Worm (Caenorhabditis elegans) whole organism, L1 larva: ENCODE results near the gene C49F5.6.

Experiments used
- aha-1 ChIP-seq: fragments of 150-350 bp; optimal IDR thresholded peaks from 2 replicates; lab custom pipeline; 2014; ENCODE audit warnings: missing biosample characterization, missing genetic modification characterization
- aly-2 ChIP-seq: fragments of 150-350 bp; optimal IDR thresholded peaks from 2 replicates; lab custom pipeline; 2014; ENCODE audit warnings: missing biosample characterization, missing genetic modification characterization
- blmp-1 ChIP-seq: fragments of 150-350 bp; optimal IDR thresholded peaks from 2 replicates; lab custom pipeline; 2014; ENCODE audit warnings: missing biosample characterization, missing genetic modification characterization
- ceh-82 ChIP-seq, 3 experiments: fragments of 150-350 bp in 1 of 3; sonication (generic microtip) in 2 of 3; optimal IDR thresholded peaks; 2 replicates each; lab custom pipeline; 2014 to 2017; ENCODE audit warnings: missing biosample characterization in 3 of 3, missing genetic modification characterization in 3 of 3
- ceh-88 ChIP-seq: fragments of 200-800 bp; sonication (Bioruptor generic); IDR thresholded peaks from 2 replicates; pipeline ENCODE4 v1.3.6; 2022; ENCODE audit warnings: missing genetic modification characterization, missing compliant biosample characterization
- dpl-1 ChIP-seq, 3 experiments: fragments of 150-350 bp in 2 of 3; sonication (generic microtip) in 1 of 3; optimal IDR thresholded peaks; 2 replicates each; lab custom pipeline; 2014 to 2017; ENCODE audit warnings: missing biosample characterization in 3 of 3, missing genetic modification characterization in 3 of 3, missing genetic modification reagents in 3 of 3
- dsc-1 ChIP-seq: sonication (generic microtip); optimal IDR thresholded peaks from 2 replicates; lab custom pipeline; 2016; ENCODE audit warnings: mild to moderate bottlenecking, missing genetic modification characterization, missing compliant biosample characterization
- efl-1 ChIP-seq, 4 experiments: fragments of 150-350 bp; optimal IDR thresholded peaks in 3 of 4; peaks in 1 of 4; 1 replicate in 1 of 4; 2 replicates in 3 of 4; lab custom pipeline; 2014; ENCODE audit warnings: missing biosample characterization in 2 of 4, missing genetic modification characterization in 2 of 4, missing genetic modification reagents in 2 of 4
- egl-13 ChIP-seq: sonication (generic microtip); optimal IDR thresholded peaks from 2 replicates; lab custom pipeline; 2016; ENCODE audit warnings: missing genotype, missing genetic modification reagents, missing genetic modification characterization, missing compliant biosample characterization
- elt-2 ChIP-seq: sonication (generic microtip); optimal IDR thresholded peaks from 2 replicates; lab custom pipeline; 2016; ENCODE audit warnings: missing genetic modification characterization, mild to moderate bottlenecking, inconsistent platforms, missing compliant biosample characterization, missing genetic modification reagents
- elt-3 ChIP-seq, 6 experiments: fragments of 150-350 bp in 1 of 6; sonication (generic microtip); optimal IDR thresholded peaks; 2 replicates each; lab custom pipeline; 2017 to 2018; ENCODE audit warnings: missing biosample characterization in 6 of 6, missing genetic modification characterization in 6 of 6, inconsistent platforms in 1 of 6
- fkh-8 ChIP-seq: sonication (generic microtip); optimal IDR thresholded peaks from 2 replicates; lab custom pipeline; 2016; ENCODE audit warnings: mild to moderate bottlenecking, missing genetic modification characterization, missing compliant biosample characterization
- fos-1 ChIP-seq: fragments of 150-350 bp; optimal IDR thresholded peaks from 2 replicates; lab custom pipeline; 2014; ENCODE audit warnings: missing biosample characterization, missing genetic modification characterization
- hlh-17 ChIP-seq: fragments of 200-800 bp; sonication (Bioruptor generic); optimal IDR thresholded peaks from 2 replicates; lab custom pipeline; 2018; ENCODE audit warnings: missing genetic modification characterization, mild to moderate bottlenecking, missing compliant biosample characterization, moderate library complexity, borderline replicate concordance
- hpl-2 ChIP-seq: fragments of 150-350 bp; optimal IDR thresholded peaks from 2 replicates; lab custom pipeline; 2014; ENCODE audit warnings: missing biosample characterization, missing genetic modification reagents, missing genetic modification characterization
- irx-1 ChIP-seq: sonication (generic microtip); optimal IDR thresholded peaks from 2 replicates; lab custom pipeline; 2016; ENCODE audit warnings: missing genetic modification characterization, missing compliant biosample characterization
- lin-14 ChIP-seq: fragments of 200-800 bp; sonication (Bioruptor generic); optimal IDR thresholded peaks from 2 replicates; lab custom pipeline; 2018; ENCODE audit warnings: mild to moderate bottlenecking, missing genetic modification characterization, moderate library complexity, missing compliant biosample characterization
- mep-1 ChIP-seq: fragments of 150-350 bp; optimal IDR thresholded peaks from 2 replicates; lab custom pipeline; 2014; ENCODE audit warnings: missing biosample characterization, missing genetic modification characterization
- nhr-237 ChIP-seq: fragments of 150-350 bp; optimal IDR thresholded peaks from 2 replicates; lab custom pipeline; 2014; ENCODE audit warnings: missing biosample characterization, missing genetic modification characterization
- nhr-28 ChIP-seq: fragments of 150-350 bp; optimal IDR thresholded peaks from 2 replicates; lab custom pipeline; 2014; ENCODE audit warnings: missing biosample characterization, missing genetic modification characterization
- nhr-47 ChIP-seq: sonication (generic microtip); optimal IDR thresholded peaks from 2 replicates; lab custom pipeline; 2016; ENCODE audit warnings: mild to moderate bottlenecking, missing genetic modification characterization, moderate library complexity, missing compliant biosample characterization
- nhr-71 ChIP-seq: sonication (generic microtip); optimal IDR thresholded peaks from 2 replicates; lab custom pipeline; 2016; ENCODE audit warnings: mild to moderate bottlenecking, missing genetic modification characterization, moderate library complexity, missing compliant biosample characterization
- nhr-85 ChIP-seq: sonication (generic microtip); peaks from one replicate; lab custom pipeline; 2016; ENCODE audit warnings: missing genetic modification characterization, inconsistent platforms, missing compliant biosample characterization
- nhr-90 ChIP-seq: sonication (generic microtip); optimal IDR thresholded peaks from 2 replicates; lab custom pipeline; 2016; ENCODE audit warnings: mild to moderate bottlenecking, missing genetic modification characterization, missing compliant biosample characterization; ENCODE audit not compliant: poor library complexity
- pag-3 ChIP-seq: sonication (generic microtip); optimal IDR thresholded peaks from 2 replicates; lab custom pipeline; 2017; ENCODE audit warnings: missing genetic modification characterization, mild to moderate bottlenecking, missing compliant biosample characterization, antibody characterized with exemption, borderline replicate concordance; ENCODE audit not compliant: insufficient read depth
- pax-3 ChIP-seq: fragments of 200-800 bp; sonication (Bioruptor generic); optimal IDR thresholded peaks from 2 replicates; lab custom pipeline; 2018; ENCODE audit warnings: mild to moderate bottlenecking, missing genetic modification characterization, moderate library complexity, missing compliant biosample characterization
- snu-23 ChIP-seq: sonication (generic microtip); optimal IDR thresholded peaks from 2 replicates; lab custom pipeline; 2016; ENCODE audit warnings: missing genetic modification characterization, missing compliant biosample characterization
- sup-37 ChIP-seq: fragments of 200-800 bp; sonication (Bioruptor generic); optimal IDR thresholded peaks from 2 replicates; lab custom pipeline; 2018; ENCODE audit warnings: mild to moderate bottlenecking, missing genetic modification characterization, missing compliant biosample characterization
- tbx-2 ChIP-seq: sonication (generic microtip); optimal IDR thresholded peaks from 2 replicates; lab custom pipeline; 2016; ENCODE audit warnings: missing genetic modification characterization, missing compliant biosample characterization
- tlp-1 ChIP-seq: fragments of 150-350 bp; optimal IDR thresholded peaks from 2 replicates; lab custom pipeline; 2014; ENCODE audit warnings: missing biosample characterization, missing genetic modification characterization
- unc-130 ChIP-seq: fragments of 150-350 bp; optimal IDR thresholded peaks from 2 replicates; lab custom pipeline; 2017; ENCODE audit warnings: missing biosample characterization, missing genetic modification characterization, inconsistent platforms
- unc-62 ChIP-seq: fragments of 150-350 bp; optimal IDR thresholded peaks from 2 replicates; lab custom pipeline; 2014; ENCODE audit warnings: missing biosample characterization, missing genetic modification reagents, missing genetic modification characterization
- xbp-1 ChIP-seq: sonication (generic microtip); optimal IDR thresholded peaks from 2 replicates; lab custom pipeline; 2016; ENCODE audit warnings: missing genetic modification characterization, missing compliant biosample characterization

C49F5.6 gene

ce11 chrX:11968024-11968598, 20.0 kb upstream of the C49F5.6 start:
- peak in 1 of 6 experiments; percentile 19 for TF ChIP-seq elt-3 (tag; optimal IDR thresholded peaks at IDR 0.05; lab: Kevin White, UChicago)
- peak; percentile 82 for TF ChIP-seq elt-2 (tag; lab: Kevin White, UChicago)
- TF ChIP-seq nhr-85, result peak; percentile 60
- TF ChIP-seq blmp-1, result peak; percentile 12
- peak; percentile 21 for TF ChIP-seq tlp-1 (tag; lab: Kevin White, UChicago)
- TF ChIP-seq unc-62, result no peak
- no peak for TF ChIP-seq tbx-2 (tag; lab: Kevin White, UChicago)
- TF ChIP-seq lin-14, result no peak

- TF ChIP-seq aha-1 (tag; lab: Kevin White, UChicago) (no peak), dsc-1 (peak; percentile 77), mep-1 (tag; lab: Kevin White, UChicago) (peak; percentile 1), lin-14 (peak; percentile 26), nhr-237 (tag; lab: Kevin White, UChicago) (peak; percentile 19), xbp-1 (tag; lab: Kevin White, UChicago) (peak; percentile 0), nhr-47 (peak; percentile 27), nhr-71 (tag; lab: Kevin White, UChicago) (peak; percentile 42), nhr-90 (tag; lab: Kevin White, UChicago) (no peak), sup-37 (GFP tag; lab: Kevin White, UChicago) (no peak), snu-23 (GFP tag; lab: Kevin White, UChicago) (peak; percentile 4), blmp-1 (peak; percentile 4), pax-3 (tag; lab: Kevin White, UChicago) (peak; percentile 21), fkh-8 (tag; lab: Kevin White, UChicago) (peak; percentile 81), nhr-28 (tag; lab: Kevin White, UChicago) (no peak)
Observed at ce11 chrX:11969085-11969484, 19.0 kb upstream of the C49F5.6 start.

ce11 chrX:11969554-11969953, 18.6 kb upstream of the C49F5.6 start:
- TF ChIP-seq unc-130 (tag; lab: Kevin White, UChicago), result no peak
- no peak for TF ChIP-seq egl-13 (tag; lab: Kevin White, UChicago)
- no peak for TF ChIP-seq hpl-2 (GFP tag; lab: Kevin White, UChicago)
- no peak for TF ChIP-seq dsc-1
- no peak for TF ChIP-seq nhr-90 (tag; lab: Kevin White, UChicago)
- no peak for TF ChIP-seq aly-2 (tag; lab: Kevin White, UChicago)
- TF ChIP-seq unc-62, result no peak
- peak; percentile 60 for TF ChIP-seq nhr-85
- no peak for TF ChIP-seq ceh-82 (tag; optimal IDR thresholded peaks at IDR 0.05; lab: Kevin White, UChicago)
- TF ChIP-seq ceh-88, result no peak
- no peak for TF ChIP-seq efl-1 (optimal IDR thresholded peaks at IDR 0.05; lab: Kevin White, UChicago)
- TF ChIP-seq efl-1 (GFP tag; optimal IDR thresholded peaks at IDR 0.05 in 1 of 2; lab: Kevin White, UChicago), result peak in 1 of 2 experiments; percentile 19
- TF ChIP-seq xbp-1 (tag; lab: Kevin White, UChicago), result no peak
- TF ChIP-seq nhr-237 (tag; lab: Kevin White, UChicago), result no peak
- TF ChIP-seq tlp-1 (tag; lab: Kevin White, UChicago), result no peak

- no peak for TF ChIP-seq dpl-1 (GFP tag; optimal IDR thresholded peaks at IDR 0.05; lab: Kevin White, UChicago)
- no peak for TF ChIP-seq hlh-17 (GFP tag; lab: Kevin White, UChicago)
- no peak for TF ChIP-seq blmp-1
- no peak for TF ChIP-seq pag-3
- no peak for TF ChIP-seq irx-1 (tag; lab: Kevin White, UChicago)
- no peak for TF ChIP-seq hpl-2 (GFP tag; lab: Kevin White, UChicago)
- no peak for TF ChIP-seq fos-1 (tag; lab: Kevin White, UChicago)
- TF ChIP-seq tlp-1 (tag; lab: Kevin White, UChicago), result no peak
- TF ChIP-seq, all 84 proteins: peak for 0
Observed at ce11 chrX:11971323-11971722, 16.8 kb upstream of the C49F5.6 start.
